Worm (Caenorhabditis elegans) whole organism, young adult: ENCODE results near the gene scl-3.
A peak's percentile ranks its signal among the peaks of the same experiment; 100 is the strongest.

Experiments used
- B0019.2 ChIP-seq: fragments of 200-800 bp; sonication (Bioruptor generic); conservative IDR thresholded peaks from 2 replicates; pipeline ENCODE4 v1.3.6; 2022; ENCODE audit warnings: missing genetic modification reagents, missing genetic modification characterization, missing compliant biosample characterization
- B0035.1 ChIP-seq: sonication (generic microtip); optimal IDR thresholded peaks from 2 replicates; lab custom pipeline; 2016; ENCODE audit warnings: missing genetic modification characterization, mild to moderate bottlenecking, missing compliant biosample characterization, missing genotype, missing genetic modification reagents
- F10E7.11 ChIP-seq: sonication (generic microtip); optimal IDR thresholded peaks from 2 replicates; lab custom pipeline; 2017; ENCODE audit warnings: mild to moderate bottlenecking, missing genetic modification characterization, moderate library complexity, missing compliant biosample characterization
- F22D6.2 ChIP-seq: sonication (generic microtip); optimal IDR thresholded peaks from 2 replicates; lab custom pipeline; 2016; ENCODE audit warnings: mild to moderate bottlenecking, missing genetic modification characterization, missing compliant biosample characterization
- F23B12.7 ChIP-seq: sonication (generic microtip); optimal IDR thresholded peaks from 2 replicates; lab custom pipeline; 2017; ENCODE audit warnings: missing genetic modification characterization, mild to moderate bottlenecking, missing compliant biosample characterization, antibody characterized with exemption, moderate library complexity; ENCODE audit not compliant: insufficient read depth
- F49E8.2 ChIP-seq: sonication (generic microtip); optimal IDR thresholded peaks from 3 replicates; lab custom pipeline; 2017; ENCODE audit warnings: missing genetic modification characterization, mild to moderate bottlenecking, missing compliant biosample characterization, antibody characterized with exemption, moderate library complexity; ENCODE audit not compliant: insufficient read depth
- F57A8.1 ChIP-seq: fragments of 200-800 bp; sonication (Bioruptor generic); optimal IDR thresholded peaks from 2 replicates; lab custom pipeline; 2018; ENCODE audit warnings: mild to moderate bottlenecking, missing genetic modification characterization, moderate library complexity, missing compliant biosample characterization
- F57C9.4 ChIP-seq: sonication (generic microtip); optimal IDR thresholded peaks from 2 replicates; lab custom pipeline; 2017; ENCODE audit warnings: mild to moderate bottlenecking, missing genetic modification characterization, missing compliant biosample characterization
- K11D2.4 ChIP-seq: fragments of 200-800 bp; sonication (Bioruptor generic); IDR thresholded peaks from 2 replicates; pipeline ENCODE4 v1.3.6; 2022; ENCODE audit warnings: missing genetic modification reagents, missing genetic modification characterization, missing compliant biosample characterization
- T26A5.8 ChIP-seq: sonication (generic microtip); optimal IDR thresholded peaks from 2 replicates; lab custom pipeline; 2016; ENCODE audit warnings: missing genetic modification characterization, missing compliant biosample characterization
- Y56A3A.18 ChIP-seq: fragments of 200-800 bp; sonication (Bioruptor generic); IDR thresholded peaks from 2 replicates; pipeline ENCODE4 v1.3.6; 2022; ENCODE audit warnings: missing genetic modification reagents, missing genetic modification characterization, missing compliant biosample characterization
- akir-1 ChIP-seq: fragments of 200-800 bp; sonication (Bioruptor generic); optimal IDR thresholded peaks from 2 replicates; lab custom pipeline; 2018; ENCODE audit warnings: mild to moderate bottlenecking, missing genetic modification characterization, moderate library complexity, missing compliant biosample characterization
- aptf-3 ChIP-seq: fragments of 200-800 bp; sonication (Bioruptor generic); IDR thresholded peaks from 2 replicates; pipeline ENCODE4 v1.3.6; 2022; ENCODE audit warnings: missing genetic modification characterization, missing compliant biosample characterization
- athp-1 ChIP-seq: sonication (generic microtip); optimal IDR thresholded peaks from 2 replicates; lab custom pipeline; 2017; ENCODE audit warnings: mild to moderate bottlenecking, missing genetic modification characterization, missing compliant biosample characterization
- attf-3 ChIP-seq: fragments of 200-800 bp; sonication (Bioruptor generic); conservative IDR thresholded peaks from 2 replicates; pipeline ENCODE4 v1.3.6; 2022; ENCODE audit warnings: missing genetic modification reagents, missing genetic modification characterization, missing compliant biosample characterization
- cebp-2 ChIP-seq: fragments of 200-800 bp; sonication (Bioruptor generic); IDR thresholded peaks from 2 replicates; pipeline ENCODE4 v1.3.6; 2022; ENCODE audit warnings: missing genetic modification characterization, missing compliant biosample characterization
- egrh-3 ChIP-seq: fragments of 200-800 bp; sonication (Bioruptor generic); IDR thresholded peaks from 2 replicates; pipeline ENCODE4 v1.3.6; 2022; ENCODE audit warnings: missing genetic modification reagents, missing genetic modification characterization, missing compliant biosample characterization
- ekl-4 ChIP-seq: fragments of 200-800 bp; sonication (Bioruptor generic); IDR thresholded peaks from 2 replicates; pipeline ENCODE4 v1.3.6; 2022; ENCODE audit warnings: missing genetic modification reagents, missing genetic modification characterization, missing compliant biosample characterization
- lin-26 ChIP-seq: fragments of 200-800 bp; sonication (Bioruptor generic); IDR thresholded peaks from 2 replicates; pipeline ENCODE4 v1.3.6; 2022; ENCODE audit warnings: missing genetic modification reagents, missing genetic modification characterization, missing compliant biosample characterization
- lsl-1 ChIP-seq: fragments of 200-800 bp; sonication (Bioruptor generic); optimal IDR thresholded peaks from 2 replicates; lab custom pipeline; 2018; ENCODE audit warnings: mild to moderate bottlenecking, missing genetic modification characterization, moderate library complexity, missing compliant biosample characterization
- madf-6 ChIP-seq: fragments of 200-800 bp; sonication (Bioruptor generic); IDR thresholded peaks from 2 replicates; pipeline ENCODE4 v1.3.6; 2022; ENCODE audit warnings: missing genetic modification reagents, missing genetic modification characterization, missing compliant biosample characterization
- mcd-1 ChIP-seq: fragments of 200-800 bp; sonication (Bioruptor generic); IDR thresholded peaks from 2 replicates; pipeline ENCODE4 v1.3.6; 2022; ENCODE audit warnings: missing genetic modification reagents, missing genetic modification characterization, missing compliant biosample characterization
- nfya-2 ChIP-seq: fragments of 200-800 bp; sonication (Bioruptor generic); IDR thresholded peaks from 2 replicates; pipeline ENCODE4 v1.3.6; 2022; ENCODE audit warnings: missing genetic modification reagents, missing genetic modification characterization, missing compliant biosample characterization
- nhr-27 ChIP-seq: fragments of 200-800 bp; sonication (Bioruptor generic); optimal IDR thresholded peaks from 2 replicates; lab custom pipeline; 2018; ENCODE audit warnings: mild to moderate bottlenecking, missing genetic modification characterization, moderate library complexity, missing compliant biosample characterization
- rec-8 ChIP-seq, 2 experiments: sonication (generic microtip); optimal IDR thresholded peaks; 2 replicates each; lab custom pipeline; 2016; ENCODE audit warnings: mild to moderate bottlenecking in 2 of 2, missing genetic modification characterization in 2 of 2, missing genetic modification reagents in 2 of 2, missing genotype in 2 of 2, missing biosample characterization in 1 of 2, missing compliant biosample characterization in 1 of 2, moderate library complexity in 1 of 2
- repo-1 ChIP-seq: sonication (generic microtip); optimal IDR thresholded peaks from 2 replicates; lab custom pipeline; 2017; ENCODE audit warnings: mild to moderate bottlenecking, missing genetic modification characterization, missing compliant biosample characterization
- rpc-1 ChIP-seq, 2 experiments: fragments of 150-350 bp in 1 of 2; sonication (generic microtip) in 1 of 2; optimal IDR thresholded peaks; 2 replicates each; lab custom pipeline; 2014 to 2018; ENCODE audit warnings: missing biosample characterization in 1 of 2, missing genetic modification characterization in 1 of 2, missing genetic modification reagents in 1 of 2, missing genotype in 1 of 2
- snpc-4 ChIP-seq, 5 experiments: fragments of 150-350 bp in 1 of 5; sonication (generic microtip) in 4 of 5; optimal IDR thresholded peaks; 2 replicates each; lab custom pipeline; 2014 to 2018; ENCODE audit warnings: missing genetic modification characterization in 5 of 5, missing biosample characterization in 3 of 5, antibody characterized with exemption in 2 of 5, mild to moderate bottlenecking in 2 of 5, missing compliant biosample characterization in 2 of 5, missing genotype in 2 of 5, moderate library complexity in 2 of 5, missing genetic modification reagents in 1 of 5
- somi-1 ChIP-seq: fragments of 200-800 bp; sonication (Bioruptor generic); optimal IDR thresholded peaks from 2 replicates; lab custom pipeline; 2018; ENCODE audit warnings: mild to moderate bottlenecking, missing genetic modification characterization, missing compliant biosample characterization
- unc-130 ChIP-seq: sonication (generic microtip); optimal IDR thresholded peaks from 2 replicates; lab custom pipeline; 2016; ENCODE audit warnings: missing genetic modification reagents, missing genetic modification characterization, missing compliant biosample characterization
- xnd-1 ChIP-seq: sonication (generic microtip); optimal IDR thresholded peaks from 2 replicates; lab custom pipeline; 2016; ENCODE audit warnings: missing genotype, missing genetic modification reagents, missing genetic modification characterization, missing compliant biosample characterization
- zfh-2 ChIP-seq: fragments of 200-800 bp; sonication (Bioruptor generic); conservative IDR thresholded peaks from 2 replicates; pipeline ENCODE4 v1.3.6; 2022; ENCODE audit warnings: missing genetic modification reagents, missing genetic modification characterization, missing compliant biosample characterization
- ztf-22 ChIP-seq: fragments of 200-800 bp; sonication (Bioruptor generic); optimal IDR thresholded peaks from 2 replicates; lab custom pipeline; 2018; ENCODE audit warnings: mild to moderate bottlenecking, missing genetic modification characterization, moderate library complexity, missing compliant biosample characterization
- ztf-28 ChIP-seq: fragments of 200-800 bp; sonication (Bioruptor generic); IDR thresholded peaks from 2 replicates; pipeline ENCODE4 v1.3.6; 2022; ENCODE audit warnings: missing genetic modification reagents, missing genetic modification characterization, missing compliant biosample characterization
- ztf-3 ChIP-seq: fragments of 200-800 bp; sonication (Bioruptor generic); optimal IDR thresholded peaks from 2 replicates; lab custom pipeline; 2018; ENCODE audit warnings: mild to moderate bottlenecking, missing genetic modification characterization, missing compliant biosample characterization

The scl-3 gene

ce11 chrIV:13070142-13070541 lies 10.8 kb downstream of the scl-3 start, which contains the start of gene scl-7:
Gene scl-7, plus strand, starts transcription at chrIV:13070442.
- TF ChIP-seq lin-26 (GFP tag; lab: Robert Waterston, UW) (no peak), F23B12.7 (tag; lab: Kevin White, UChicago) (no peak), F10E7.11 (tag; lab: Kevin White, UChicago) (no peak), B0035.1 (tag; lab: Kevin White, UChicago) (no peak), ekl-4 (GFP tag; lab: Robert Waterston, UW) (no peak), mcd-1 (GFP tag; lab: Robert Waterston, UW) (no peak), aptf-3 (GFP tag; lab: Robert Waterston, UW) (no peak)
- TF ChIP-seq, all 124 proteins: peak for 0

- TF ChIP-seq rec-8 (tag; optimal IDR thresholded peaks at IDR 0.05; lab: Kevin White, UChicago) (no peak), T26A5.8 (no peak), ekl-4 (GFP tag; lab: Robert Waterston, UW) (no peak), ztf-28 (GFP tag; lab: Robert Waterston, UW) (no peak), madf-6 (GFP tag; lab: Robert Waterston, UW) (no peak), nhr-27 (tag; lab: Kevin White, UChicago) (no peak), nfya-2 (GFP tag; lab: Robert Waterston, UW) (no peak), xnd-1 (tag; lab: Kevin White, UChicago) (no peak), cebp-2 (GFP tag; lab: Robert Waterston, UW) (no peak)
These were observed 12.1 kb downstream of the scl-3 start, which contains the start of gene scl-8 for ce11 chrIV:13071445-13071844. Gene scl-8, plus strand, starts transcription at chrIV:13071745.

DNA sequence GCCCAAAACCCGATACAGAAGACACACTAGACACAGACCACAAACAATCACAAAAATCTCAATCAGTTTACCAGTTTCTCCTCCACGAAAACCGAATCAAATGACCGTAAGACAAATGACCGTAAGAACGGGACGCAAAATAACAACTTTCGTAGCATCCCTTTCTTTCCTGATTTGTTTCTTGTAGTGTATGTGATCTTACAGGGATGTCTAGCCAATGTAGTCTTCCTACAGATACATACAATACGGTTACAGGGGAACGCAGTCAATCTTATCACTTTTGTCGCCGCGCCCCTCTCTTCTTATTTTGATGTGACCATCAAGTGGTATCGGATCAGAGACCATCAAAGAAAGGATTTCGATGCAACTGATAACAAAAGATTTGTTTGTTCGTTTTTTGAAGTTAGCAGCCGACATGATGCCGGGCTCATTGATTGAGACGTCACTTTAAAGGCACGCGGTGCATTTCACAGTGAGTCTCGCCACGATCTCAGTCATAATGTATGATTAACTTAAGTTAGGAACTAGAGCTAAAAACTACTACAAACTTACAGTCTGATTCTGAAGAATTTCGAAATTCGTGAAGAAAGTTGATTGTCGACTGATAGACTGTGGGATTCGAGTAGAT lies 16.4 kb downstream of the scl-3 start:
- no peak for TF ChIP-seq F57C9.4 (tag; lab: Kevin White, UChicago)
- TF ChIP-seq aptf-3 (GFP tag; lab: Robert Waterston, UW) = no peak
- no peak for TF ChIP-seq akir-1 (GFP tag; lab: Kevin White, UChicago)
- TF ChIP-seq somi-1 (GFP tag; lab: Kevin White, UChicago) = peak; percentile 17
- no peak for TF ChIP-seq snpc-4 (GFP tag; optimal IDR thresholded peaks at IDR 0.05; lab: Kevin White, UChicago)
- peak in 3 of 4 experiments; percentile 14 to 79 (median 62) for TF ChIP-seq snpc-4 (tag; optimal IDR thresholded peaks at IDR 0.05; lab: Kevin White, UChicago)
- TF ChIP-seq lin-26 (GFP tag; lab: Robert Waterston, UW) = peak; percentile 47; the same call in 1 of the 2 replicates
- TF ChIP-seq attf-3 (GFP tag; lab: Robert Waterston, UW) = no peak
- TF ChIP-seq, all 124 proteins: peak for 3

ce11 chrIV:13076620-13077019 lies 17.2 kb downstream of the scl-3 start, which contains the start of gene C39E9.7:
Gene C39E9.7, minus strand, starts transcription at chrIV:13076720.
- TF ChIP-seq ztf-22 (GFP tag; lab: Kevin White, UChicago) = no peak
- TF ChIP-seq F57C9.4 (tag; lab: Kevin White, UChicago) = no peak
- no peak for TF ChIP-seq F57A8.1 (GFP tag; lab: Kevin White, UChicago)
- TF ChIP-seq F49E8.2 = no peak
- TF ChIP-seq Y56A3A.18 (GFP tag; lab: Robert Waterston, UW) = no peak
- TF ChIP-seq K11D2.4 (GFP tag; lab: Robert Waterston, UW) = no peak
- TF ChIP-seq snpc-4 (GFP tag; optimal IDR thresholded peaks at IDR 0.05; lab: Kevin White, UChicago) = no peak
- no peak for TF ChIP-seq snpc-4 (tag; optimal IDR thresholded peaks at IDR 0.05; lab: Kevin White, UChicago)
- no peak for TF ChIP-seq egrh-3
- no peak for TF ChIP-seq zfh-2 (GFP tag; lab: Robert Waterston, UW)
- no peak for TF ChIP-seq F22D6.2 (tag; lab: Kevin White, UChicago)
- TF ChIP-seq athp-1 (tag; lab: Kevin White, UChicago) = no peak
- TF ChIP-seq rpc-1 (optimal IDR thresholded peaks at IDR 0.05; lab: Kevin White, UChicago) = no peak
- no peak for TF ChIP-seq rpc-1 (tag; optimal IDR thresholded peaks at IDR 0.05; lab: Kevin White, UChicago)
- no peak for TF ChIP-seq repo-1 (tag; lab: Kevin White, UChicago)
- TF ChIP-seq B0019.2 (GFP tag; lab: Robert Waterston, UW) = no peak
- TF ChIP-seq madf-6 (GFP tag; lab: Robert Waterston, UW) = no peak
- TF ChIP-seq unc-130 (GFP tag; lab: Kevin White, UChicago) = no peak
- TF ChIP-seq lsl-1 (GFP tag; lab: Kevin White, UChicago) = no peak
- no peak for TF ChIP-seq ztf-3
